Worm (Caenorhabditis elegans) whole organism, L2 larva: ENCODE results near the gene Y45F10B.59.

Experiments used
- ceh-82 ChIP-seq: fragments of 150-350 bp; optimal IDR thresholded peaks from 2 replicates; lab custom pipeline; 2014; ENCODE audit warnings: missing biosample characterization, missing genetic modification characterization
- egl-27 ChIP-seq: sonication (generic microtip); optimal IDR thresholded peaks from 3 replicates; lab custom pipeline; 2017; ENCODE audit warnings: missing biosample characterization, missing genetic modification reagents, missing genetic modification characterization
- elt-1 ChIP-seq: fragments of 150-350 bp; optimal IDR thresholded peaks from 2 replicates; lab custom pipeline; 2014; ENCODE audit warnings: missing biosample characterization, missing genetic modification characterization
- lin-39 ChIP-seq: fragments of 150-350 bp; optimal IDR thresholded peaks from 2 replicates; lab custom pipeline; 2014; ENCODE audit warnings: missing biosample characterization, missing genetic modification reagents, missing genetic modification characterization
- lsy-2 ChIP-seq, 2 experiments: fragments of 150-350 bp in 1 of 2; sonication (generic microtip) in 1 of 2; optimal IDR thresholded peaks; 2 replicates each; lab custom pipeline; 2014 to 2017; ENCODE audit warnings: missing biosample characterization in 2 of 2, missing genetic modification characterization in 2 of 2
- nhr-11 ChIP-seq: fragments of 150-350 bp; optimal IDR thresholded peaks from 2 replicates; lab custom pipeline; 2014; ENCODE audit warnings: missing biosample characterization, missing genetic modification characterization
- nhr-12 ChIP-seq: fragments of 150-350 bp; optimal IDR thresholded peaks from 2 replicates; lab custom pipeline; 2014; ENCODE audit warnings: missing biosample characterization, missing genetic modification characterization
- nhr-21 ChIP-seq: fragments of 150-350 bp; optimal IDR thresholded peaks from 2 replicates; lab custom pipeline; 2014; ENCODE audit warnings: missing biosample characterization, missing genetic modification characterization
- nhr-237 ChIP-seq: fragments of 150-350 bp; optimal IDR thresholded peaks from 2 replicates; lab custom pipeline; 2014; ENCODE audit warnings: missing biosample characterization, missing genetic modification characterization
- nhr-25 ChIP-seq: fragments of 150-350 bp; sonication (generic microtip); optimal IDR thresholded peaks from 3 replicates; lab custom pipeline; 2014; ENCODE audit warnings: missing biosample characterization, missing genetic modification characterization
- nhr-77 ChIP-seq: fragments of 150-350 bp; optimal IDR thresholded peaks from 2 replicates; lab custom pipeline; 2014; ENCODE audit warnings: missing biosample characterization, missing genetic modification characterization
- sem-4 ChIP-seq: fragments of 150-350 bp; optimal IDR thresholded peaks from 2 replicates; lab custom pipeline; 2014; ENCODE audit warnings: missing biosample characterization, missing genetic modification reagents, missing genetic modification characterization
- ztf-11 ChIP-seq: sonication (generic microtip); optimal IDR thresholded peaks from 2 replicates; lab custom pipeline; 2017; ENCODE audit warnings: missing biosample characterization, missing genetic modification characterization

ce11 chrIV:13632613-13633012 is 30.2 kb downstream of the Y45F10B.59 start:
- TF ChIP-seq sem-4 (tag; lab: Kevin White, UChicago) (no peak), ztf-11 (tag; lab: Kevin White, UChicago) (no peak), lin-39 (tag; lab: Kevin White, UChicago) (no peak), nhr-25 (tag; lab: Kevin White, UChicago) (no peak), nhr-12 (no peak), nhr-11 (no peak), elt-1 (tag; lab: Kevin White, UChicago) (no peak), nhr-237 (tag; lab: Kevin White, UChicago) (no peak), ceh-82 (no peak), nhr-77 (tag; lab: Kevin White, UChicago) (no peak), nhr-21 (no peak), lsy-2 (tag; optimal IDR thresholded peaks at IDR 0.05; lab: Kevin White, UChicago) (no peak), egl-27 (tag; lab: Kevin White, UChicago) (no peak)
